Worm (Caenorhabditis elegans) whole organism, midembryonic: Measurements from ENCODE around the gene rpap-3.

Source experiments
- T22C8.4 ChIP-seq: fragments of 200-800 bp; sonication (Bioruptor generic); IDR thresholded peaks from 2 replicates; pipeline ENCODE4 v1.3.6; 2022; ENCODE audit warnings: missing genetic modification characterization, missing compliant biosample characterization
- cog-1 ChIP-seq: sonication (generic microtip); optimal IDR thresholded peaks from 2 replicates; lab custom pipeline; 2016; ENCODE audit warnings: missing genetic modification characterization, missing compliant biosample characterization
- flt-1 ChIP-seq: fragments of 200-800 bp; sonication (Bioruptor generic); IDR thresholded peaks from 2 replicates; pipeline ENCODE4 v1.3.6; 2022; ENCODE audit warnings: missing genetic modification characterization, missing compliant biosample characterization
- klf-2 ChIP-seq: fragments of 200-800 bp; sonication (Bioruptor generic); conservative IDR thresholded peaks from 2 replicates; pipeline ENCODE4 v1.3.6; 2022; ENCODE audit warnings: missing genetic modification reagents, missing genetic modification characterization, missing compliant biosample characterization
- med-1 ChIP-seq: sonication (generic microtip); optimal IDR thresholded peaks from 2 replicates; lab custom pipeline; 2017; ENCODE audit warnings: missing genetic modification characterization, mild to moderate bottlenecking, missing compliant biosample characterization, antibody characterized with exemption, missing genetic modification reagents; ENCODE audit not compliant: insufficient read depth
- ref-1 ChIP-seq: fragments of 200-800 bp; sonication (Bioruptor generic); conservative IDR thresholded peaks from 2 replicates; pipeline ENCODE4 v1.3.6; 2022; ENCODE audit warnings: missing genetic modification reagents, missing genetic modification characterization, missing compliant biosample characterization
- tab-1 ChIP-seq: fragments of 200-800 bp; sonication (Bioruptor generic); IDR thresholded peaks from 2 replicates; pipeline ENCODE4 v1.3.6; 2022; ENCODE audit warnings: missing genetic modification characterization, missing compliant biosample characterization
- ztf-23 ChIP-seq: fragments of 200-800 bp; sonication (Bioruptor generic); IDR thresholded peaks from 2 replicates; pipeline ENCODE4 v1.3.6; 2022; ENCODE audit warnings: missing genetic modification reagents, missing genetic modification characterization, missing compliant biosample characterization
- ztf-29 ChIP-seq: fragments of 200-800 bp; sonication (Bioruptor generic); IDR thresholded peaks from 2 replicates; pipeline ENCODE4 v1.3.6; 2022; ENCODE audit warnings: missing genetic modification reagents, missing genetic modification characterization, missing compliant biosample characterization

- TF ChIP-seq flt-1 (GFP tag; lab: Robert Waterston, UW), result no peak
- no peak for TF ChIP-seq klf-2 (GFP tag; lab: Robert Waterston, UW)
- no peak for TF ChIP-seq tab-1 (GFP tag; lab: Robert Waterston, UW)
- no peak for TF ChIP-seq T22C8.4 (GFP tag; lab: Robert Waterston, UW)
- no peak for TF ChIP-seq ztf-29
- no peak for TF ChIP-seq ztf-23 (GFP tag; lab: Robert Waterston, UW)
- TF ChIP-seq med-1 (GFP tag; lab: Kevin White, UChicago), result no peak
- TF ChIP-seq ref-1 (GFP tag; lab: Robert Waterston, UW), result no peak
- no peak for TF ChIP-seq cog-1 (tag; lab: Kevin White, UChicago)
These were observed 37.0 kb upstream of the rpap-3 start, which contains the start of gene cdgs-1 for ce11 chrIV:7815683-7816183.
